Worm (Caenorhabditis elegans) whole organism, young adult: ENCODE data around the gene pfn-3.

ENCODE experiments used
- B0019.2 ChIP-seq: fragments of 200-800 bp; sonication (Bioruptor generic); conservative IDR thresholded peaks from 2 replicates; pipeline ENCODE4 v1.3.6; 2022; ENCODE audit warnings: missing genetic modification reagents, missing genetic modification characterization, missing compliant biosample characterization
- C06A6.2 ChIP-seq: fragments of 200-800 bp; sonication (Bioruptor generic); conservative IDR thresholded peaks from 2 replicates; pipeline ENCODE4 v1.3.6; 2022; ENCODE audit warnings: missing genetic modification characterization, missing compliant biosample characterization
- C17E4.6 ChIP-seq: fragments of 200-800 bp; sonication (Bioruptor generic); IDR thresholded peaks from 2 replicates; pipeline ENCODE4 v1.3.6; 2022; ENCODE audit warnings: missing genetic modification reagents, missing genetic modification characterization, missing compliant biosample characterization
- D2030.7 ChIP-seq: fragments of 200-800 bp; sonication (Bioruptor generic); IDR thresholded peaks from 2 replicates; pipeline ENCODE4 v1.3.6; 2022; ENCODE audit warnings: missing genetic modification reagents, missing genetic modification characterization, missing compliant biosample characterization
- F10E7.11 ChIP-seq: sonication (generic microtip); optimal IDR thresholded peaks from 2 replicates; lab custom pipeline; 2017; ENCODE audit warnings: mild to moderate bottlenecking, missing genetic modification characterization, moderate library complexity, missing compliant biosample characterization
- F33H1.4 ChIP-seq: fragments of 200-800 bp; sonication (Bioruptor generic); IDR thresholded peaks from 2 replicates; pipeline ENCODE4 v1.3.6; 2022; ENCODE audit warnings: missing genetic modification reagents, missing genetic modification characterization, missing compliant biosample characterization
- F49E8.2 ChIP-seq: sonication (generic microtip); optimal IDR thresholded peaks from 3 replicates; lab custom pipeline; 2017; ENCODE audit warnings: missing genetic modification characterization, mild to moderate bottlenecking, missing compliant biosample characterization, antibody characterized with exemption, moderate library complexity; ENCODE audit not compliant: insufficient read depth
- F57A8.1 ChIP-seq: fragments of 200-800 bp; sonication (Bioruptor generic); optimal IDR thresholded peaks from 2 replicates; lab custom pipeline; 2018; ENCODE audit warnings: mild to moderate bottlenecking, missing genetic modification characterization, moderate library complexity, missing compliant biosample characterization
- F57C9.4 ChIP-seq: sonication (generic microtip); optimal IDR thresholded peaks from 2 replicates; lab custom pipeline; 2017; ENCODE audit warnings: mild to moderate bottlenecking, missing genetic modification characterization, missing compliant biosample characterization
- K11D2.4 ChIP-seq: fragments of 200-800 bp; sonication (Bioruptor generic); IDR thresholded peaks from 2 replicates; pipeline ENCODE4 v1.3.6; 2022; ENCODE audit warnings: missing genetic modification reagents, missing genetic modification characterization, missing compliant biosample characterization
- Y67H2A.10 ChIP-seq: fragments of 200-800 bp; sonication (Bioruptor generic); conservative IDR thresholded peaks from 2 replicates; pipeline ENCODE4 v1.3.6; 2022; ENCODE audit warnings: missing genetic modification reagents, missing genetic modification characterization, missing compliant biosample characterization
- atf-7 ChIP-seq: sonication (generic microtip); optimal IDR thresholded peaks from 2 replicates; lab custom pipeline; 2017; ENCODE audit warnings: mild to moderate bottlenecking, missing genetic modification characterization, missing compliant biosample characterization
- bed-1 ChIP-seq: fragments of 200-800 bp; sonication (Bioruptor generic); IDR thresholded peaks from 2 replicates; pipeline ENCODE4 v1.3.6; 2022; ENCODE audit warnings: missing genetic modification reagents, missing genetic modification characterization, missing compliant biosample characterization
- cebp-1 ChIP-seq, 2 experiments: fragments of 200-800 bp in 1 of 2; sonication (Bioruptor generic) in 1 of 2; sonication (generic microtip) in 1 of 2; IDR thresholded peaks in 1 of 2; optimal IDR thresholded peaks in 1 of 2; 2 replicates each; pipeline versions ENCODE4 v1.3.6 to Lab custom; 2017 to 2022; ENCODE audit warnings: missing compliant biosample characterization in 2 of 2, missing genetic modification characterization in 2 of 2, mild to moderate bottlenecking in 1 of 2, missing genetic modification reagents in 1 of 2, moderate library complexity in 1 of 2
- ceh-27 ChIP-seq: fragments of 200-800 bp; sonication (Bioruptor generic); optimal IDR thresholded peaks from 2 replicates; lab custom pipeline; 2018; ENCODE audit warnings: mild to moderate bottlenecking, missing genetic modification characterization, moderate library complexity, missing compliant biosample characterization
- ceh-91 ChIP-seq: fragments of 200-800 bp; sonication (Bioruptor generic); IDR thresholded peaks from 2 replicates; pipeline ENCODE4 v1.3.6; 2022; ENCODE audit warnings: missing genetic modification reagents, missing genetic modification characterization, missing compliant biosample characterization
- chd-7 ChIP-seq: sonication (generic microtip); optimal IDR thresholded peaks from 2 replicates; lab custom pipeline; 2016; ENCODE audit warnings: mild to moderate bottlenecking, missing genetic modification characterization, moderate library complexity, missing compliant biosample characterization
- egrh-3 ChIP-seq: fragments of 200-800 bp; sonication (Bioruptor generic); IDR thresholded peaks from 2 replicates; pipeline ENCODE4 v1.3.6; 2022; ENCODE audit warnings: missing genetic modification reagents, missing genetic modification characterization, missing compliant biosample characterization
- hlh-26 ChIP-seq: fragments of 200-800 bp; sonication (Bioruptor generic); conservative IDR thresholded peaks from 2 replicates; pipeline ENCODE4 v1.3.6; 2022; ENCODE audit warnings: missing genetic modification reagents, missing genetic modification characterization, missing compliant biosample characterization
- lag-1 ChIP-seq: fragments of 200-800 bp; sonication (Bioruptor generic); IDR thresholded peaks from 2 replicates; pipeline ENCODE4 v1.3.6; 2022; ENCODE audit warnings: missing genetic modification reagents, missing genetic modification characterization, missing compliant biosample characterization
- let-526 ChIP-seq: fragments of 200-800 bp; sonication (Bioruptor generic); IDR thresholded peaks from 2 replicates; pipeline ENCODE4 v1.3.6; 2022; ENCODE audit warnings: missing genetic modification reagents, missing genetic modification characterization, missing compliant biosample characterization
- lin-26 ChIP-seq: fragments of 200-800 bp; sonication (Bioruptor generic); IDR thresholded peaks from 2 replicates; pipeline ENCODE4 v1.3.6; 2022; ENCODE audit warnings: missing genetic modification reagents, missing genetic modification characterization, missing compliant biosample characterization
- lin-35 ChIP-seq, 3 experiments: fragments of 150-350 bp in 2 of 3; sonication (generic microtip) in 1 of 3; optimal IDR thresholded peaks; 2 replicates each; lab custom pipeline; 2014 to 2018; ENCODE audit warnings: missing biosample characterization in 3 of 3, missing genetic modification characterization in 3 of 3, missing genetic modification reagents in 3 of 3
- lin-54 ChIP-seq: fragments of 200-800 bp; sonication (Bioruptor generic); optimal IDR thresholded peaks from 2 replicates; lab custom pipeline; 2018; ENCODE audit warnings: mild to moderate bottlenecking, missing genetic modification characterization, missing compliant biosample characterization
- lir-1 ChIP-seq: fragments of 200-800 bp; sonication (Bioruptor generic); conservative IDR thresholded peaks from 2 replicates; pipeline ENCODE4 v1.3.6; 2022; ENCODE audit warnings: missing genetic modification reagents, missing genetic modification characterization, missing compliant biosample characterization
- madf-10 ChIP-seq: sonication (generic microtip); optimal IDR thresholded peaks from 2 replicates; lab custom pipeline; 2016; ENCODE audit warnings: mild to moderate bottlenecking, missing genetic modification characterization, missing compliant biosample characterization
- madf-3 ChIP-seq: fragments of 200-800 bp; sonication (Bioruptor generic); IDR thresholded peaks from 2 replicates; pipeline ENCODE4 v1.3.6; 2022; ENCODE audit warnings: missing genetic modification reagents, missing genetic modification characterization, missing compliant biosample characterization
- mcd-1 ChIP-seq: fragments of 200-800 bp; sonication (Bioruptor generic); IDR thresholded peaks from 2 replicates; pipeline ENCODE4 v1.3.6; 2022; ENCODE audit warnings: missing genetic modification reagents, missing genetic modification characterization, missing compliant biosample characterization
- mes-4 ChIP-seq: sonication (generic microtip); optimal IDR thresholded peaks from 2 replicates; lab custom pipeline; 2016; ENCODE audit warnings: missing genotype, missing genetic modification characterization, missing compliant biosample characterization
- mxl-1 ChIP-seq: sonication (generic microtip); optimal IDR thresholded peaks from 2 replicates; lab custom pipeline; 2016; ENCODE audit warnings: missing genetic modification characterization, missing compliant biosample characterization
- nfya-1 ChIP-seq: sonication (generic microtip); optimal IDR thresholded peaks from 2 replicates; lab custom pipeline; 2017; ENCODE audit warnings: antibody characterized with exemption, missing compliant biosample characterization, missing genetic modification characterization, borderline replicate concordance; ENCODE audit not compliant: insufficient read depth
- nfya-2 ChIP-seq: fragments of 200-800 bp; sonication (Bioruptor generic); IDR thresholded peaks from 2 replicates; pipeline ENCODE4 v1.3.6; 2022; ENCODE audit warnings: missing genetic modification reagents, missing genetic modification characterization, missing compliant biosample characterization
- nhr-27 ChIP-seq: fragments of 200-800 bp; sonication (Bioruptor generic); optimal IDR thresholded peaks from 2 replicates; lab custom pipeline; 2018; ENCODE audit warnings: mild to moderate bottlenecking, missing genetic modification characterization, moderate library complexity, missing compliant biosample characterization
- nhr-80 ChIP-seq: sonication (generic microtip); optimal IDR thresholded peaks from 2 replicates; lab custom pipeline; 2016; ENCODE audit warnings: missing genetic modification characterization, missing compliant biosample characterization
- pbrm-1 ChIP-seq: fragments of 200-800 bp; sonication (Bioruptor generic); IDR thresholded peaks from 2 replicates; pipeline ENCODE4 v1.3.6; 2022; ENCODE audit warnings: missing genetic modification reagents, missing genetic modification characterization, missing compliant biosample characterization
- pha-4 ChIP-seq: fragments of 150-350 bp; sonication (generic microtip); optimal IDR thresholded peaks from 2 replicates; lab custom pipeline; 2014; ENCODE audit warnings: missing biosample characterization, missing genetic modification reagents, missing genetic modification characterization
- rec-8 ChIP-seq, 2 experiments: sonication (generic microtip); optimal IDR thresholded peaks; 2 replicates each; lab custom pipeline; 2016; ENCODE audit warnings: mild to moderate bottlenecking in 2 of 2, missing genetic modification characterization in 2 of 2, missing genetic modification reagents in 2 of 2, missing genotype in 2 of 2, missing biosample characterization in 1 of 2, missing compliant biosample characterization in 1 of 2, moderate library complexity in 1 of 2
- repo-1 ChIP-seq: sonication (generic microtip); optimal IDR thresholded peaks from 2 replicates; lab custom pipeline; 2017; ENCODE audit warnings: mild to moderate bottlenecking, missing genetic modification characterization, missing compliant biosample characterization
- sea-2 ChIP-seq: fragments of 200-800 bp; sonication (Bioruptor generic); IDR thresholded peaks from 2 replicates; pipeline ENCODE4 v1.3.6; 2022; ENCODE audit warnings: missing genetic modification characterization, missing compliant biosample characterization
- snpc-3.4 ChIP-seq: sonication (generic microtip); optimal IDR thresholded peaks from 2 replicates; lab custom pipeline; 2017; ENCODE audit warnings: missing genetic modification characterization, mild to moderate bottlenecking, missing compliant biosample characterization, antibody characterized with exemption, moderate library complexity, missing genotype, missing genetic modification reagents
- somi-1 ChIP-seq: fragments of 200-800 bp; sonication (Bioruptor generic); optimal IDR thresholded peaks from 2 replicates; lab custom pipeline; 2018; ENCODE audit warnings: mild to moderate bottlenecking, missing genetic modification characterization, missing compliant biosample characterization
- tbp1 ChIP-seq: fragments of 200-800 bp; sonication (Bioruptor generic); optimal IDR thresholded peaks from 2 replicates; lab custom pipeline; 2018; ENCODE audit warnings: mild to moderate bottlenecking, missing genetic modification characterization, missing compliant biosample characterization
- unc-130 ChIP-seq: sonication (generic microtip); optimal IDR thresholded peaks from 2 replicates; lab custom pipeline; 2016; ENCODE audit warnings: missing genetic modification reagents, missing genetic modification characterization, missing compliant biosample characterization
- ztf-22 ChIP-seq: fragments of 200-800 bp; sonication (Bioruptor generic); optimal IDR thresholded peaks from 2 replicates; lab custom pipeline; 2018; ENCODE audit warnings: mild to moderate bottlenecking, missing genetic modification characterization, moderate library complexity, missing compliant biosample characterization
- ztf-28 ChIP-seq: fragments of 200-800 bp; sonication (Bioruptor generic); IDR thresholded peaks from 2 replicates; pipeline ENCODE4 v1.3.6; 2022; ENCODE audit warnings: missing genetic modification reagents, missing genetic modification characterization, missing compliant biosample characterization
- ztf-6 ChIP-seq: fragments of 200-800 bp; sonication (Bioruptor generic); IDR thresholded peaks from 2 replicates; pipeline ENCODE4 v1.3.6; 2022; ENCODE audit warnings: missing genetic modification reagents, missing genetic modification characterization, missing compliant biosample characterization

The pfn-3 gene

ce11 chrX:1080549-1080948 is at the start of gene pfn-3:
TSS of gene pfn-3 (minus strand) at chrX:1080649.
- TF ChIP-seq let-526 (no peak), cebp-1 (GFP tag; IDR thresholded peaks at IDR 0.05; lab: Robert Waterston, UW) (no peak), cebp-1 (tag; optimal IDR thresholded peaks at IDR 0.05; lab: Kevin White, UChicago) (peak; percentile 41)
- TF ChIP-seq, all 124 proteins: peak for 1

ce11 chrX:1128503-1129036 is 48.1 kb upstream of the pfn-3 start, which contains the start of gene snx-1:
TSS of gene snx-1 (plus strand) at chrX:1128986.
- TF ChIP-seq ceh-27 (GFP tag; lab: Kevin White, UChicago) (peak; percentile 40), mcd-1 (peak; percentile 90), repo-1 (tag; lab: Kevin White, UChicago) (no peak), ztf-6 (GFP tag; lab: Robert Waterston, UW) (no peak), Y67H2A.10 (GFP tag; lab: Robert Waterston, UW) (no peak; the same call in 1 of the 2 replicates), lag-1 (GFP tag; lab: Robert Waterston, UW) (no peak), lin-54 (no peak), hlh-26 (GFP tag; lab: Robert Waterston, UW) (no peak), mxl-1 (tag; lab: Kevin White, UChicago) (no peak), bed-1 (GFP tag; lab: Robert Waterston, UW) (no peak), mes-4 (tag; lab: Kevin White, UChicago) (no peak), D2030.7 (GFP tag; lab: Robert Waterston, UW) (no peak), atf-7 (tag; lab: Kevin White, UChicago) (no peak), pha-4 (tag; lab: Kevin White, UChicago) (peak; percentile 5), F57A8.1 (GFP tag; lab: Kevin White, UChicago) (no peak), nhr-80 (tag; lab: Kevin White, UChicago) (peak; percentile 85), C17E4.6 (GFP tag; lab: Robert Waterston, UW) (no peak), nfya-1 (no peak), tbp1 (GFP tag; lab: Kevin White, UChicago) (no peak), chd-7 (tag; lab: Kevin White, UChicago) (no peak), F10E7.11 (no peak), sea-2 (GFP tag; lab: Robert Waterston, UW) (no peak), lin-26 (GFP tag; lab: Robert Waterston, UW) (no peak), lir-1 (no peak), F49E8.2 (no peak), let-526 (no peak), F33H1.4 (no peak), ztf-22 (no peak), lin-35 (GFP tag; optimal IDR thresholded peaks at IDR 0.05; lab: Kevin White, UChicago) (no peak), B0019.2 (GFP tag; lab: Robert Waterston, UW) (no peak), snpc-3.4 (tag; lab: Kevin White, UChicago) (no peak), madf-3 (no peak), unc-130 (GFP tag; lab: Kevin White, UChicago) (no peak), rec-8 (tag; optimal IDR thresholded peaks at IDR 0.05; lab: Kevin White, UChicago) (no peak), nfya-2 (GFP tag; lab: Robert Waterston, UW) (no peak), K11D2.4 (GFP tag; lab: Robert Waterston, UW) (no peak), egrh-3 (GFP tag; lab: Robert Waterston, UW) (peak; percentile 73), madf-10 (tag; lab: Kevin White, UChicago) (no peak), ztf-28 (GFP tag; lab: Robert Waterston, UW) (no peak), nhr-27 (tag; lab: Kevin White, UChicago) (no peak), F57C9.4 (tag; lab: Kevin White, UChicago) (no peak), pbrm-1 (peak; percentile 23; the same call in 1 of the 2 replicates), ceh-91 (GFP tag; lab: Robert Waterston, UW) (no peak), C06A6.2 (GFP tag; lab: Robert Waterston, UW) (no peak), somi-1 (no peak)
